Worm (Caenorhabditis elegans) whole organism, L1 larva: ENCODE data around the gene F54G2.1.
A peak's percentile ranks its signal among the peaks of the same experiment; 100 is the strongest.

Source experiments
- ceh-8 ChIP-seq: fragments of 200-800 bp; sonication (Bioruptor generic); optimal IDR thresholded peaks from 2 replicates; lab custom pipeline; 2018; ENCODE audit warnings: mild to moderate bottlenecking, missing genetic modification characterization, moderate library complexity, missing compliant biosample characterization
- fos-1 ChIP-seq: fragments of 150-350 bp; optimal IDR thresholded peaks from 2 replicates; lab custom pipeline; 2014; ENCODE audit warnings: missing biosample characterization, missing genetic modification characterization
- lin-35 ChIP-seq, 2 experiments: fragments of 150-350 bp; optimal IDR thresholded peaks; 2 replicates each; lab custom pipeline; 2014; ENCODE audit warnings: missing biosample characterization in 2 of 2, missing genetic modification characterization in 2 of 2, missing genetic modification reagents in 2 of 2
- mdl-1 ChIP-seq, 2 experiments: fragments of 150-350 bp; optimal IDR thresholded peaks; 2 replicates each; lab custom pipeline; 2014 to 2017; ENCODE audit warnings: missing biosample characterization in 2 of 2, missing genetic modification characterization in 2 of 2, inconsistent platforms in 1 of 2

- TF ChIP-seq mdl-1 (tag; optimal IDR thresholded peaks at IDR 0.05; lab: Kevin White, UChicago) (peak in 1 of 2 experiments; percentile 96), lin-35 (GFP tag; optimal IDR thresholded peaks at IDR 0.05; lab: Kevin White, UChicago) (peak; percentile 41 to 74), ceh-8 (GFP tag; lab: Kevin White, UChicago) (no peak), fos-1 (peak; percentile 51)
Measured at ce11 chrX:2667779-2668178, 3.6 kb upstream of the F54G2.1 start, which contains the start of gene C09B7.2.
